Worm (Caenorhabditis elegans) whole organism, L4/young adult: ENCODE results near the gene Y45G12C.10.
"Not testable (repeated sequence)": the region's sequence is repeated elsewhere in the genome, so short reads cannot be mapped to it uniquely, and the experiment has no call there.

Experiments used
- W03F9.2 ChIP-seq: fragments of 150-350 bp; optimal IDR thresholded peaks from 2 replicates; lab custom pipeline; 2014; ENCODE audit warnings: missing biosample characterization, missing genetic modification characterization
- dao-5 ChIP-seq: sonication (generic microtip); optimal IDR thresholded peaks from 2 replicates; lab custom pipeline; 2016; ENCODE audit warnings: missing genotype, missing genetic modification characterization, moderate library complexity, missing compliant biosample characterization
- him-1 ChIP-seq: sonication (generic microtip); optimal IDR thresholded peaks from 2 replicates; lab custom pipeline; 2016; ENCODE audit warnings: missing genotype, missing genetic modification reagents, missing genetic modification characterization, missing compliant biosample characterization

Y45G12C.10 gene

ce11 chrV:2536309-2536708, at the start of gene Y45G12C.10:
TSS of gene Y45G12C.10 (minus strand) at chrV:2536409.
- TF ChIP-seq W03F9.2 (tag; lab: Kevin White, UChicago); dao-5; him-1 (tag; lab: Kevin White, UChicago): not testable (repeated sequence)

DNA sequence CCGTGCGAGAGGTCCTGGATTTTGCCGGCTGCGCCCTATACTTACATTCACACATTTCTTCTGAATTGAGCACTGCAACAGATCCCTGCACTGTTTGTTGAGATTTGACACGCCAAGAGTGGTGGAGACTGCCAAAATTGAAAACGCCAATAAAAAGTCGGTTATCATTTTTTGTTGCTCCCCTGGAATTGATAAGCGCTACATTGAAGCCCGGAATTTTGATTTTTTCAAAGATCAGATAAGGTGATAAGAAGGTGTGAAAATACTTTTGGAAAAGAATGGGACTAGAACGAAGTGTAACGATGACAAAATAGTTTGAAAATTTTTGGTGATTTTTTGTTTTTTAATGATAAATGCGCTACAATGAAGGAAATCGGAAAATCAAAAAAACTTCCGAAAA, 49.5 kb upstream of the Y45G12C.10 start, which contains the start of gene C29G2.6:
Gene C29G2.6 (minus strand): TSS at position 182 of the 400 bp plus-strand sequence.
- TF ChIP-seq dao-5 (no peak), W03F9.2 (tag; lab: Kevin White, UChicago) (no peak), him-1 (tag; lab: Kevin White, UChicago) (no peak)

ce11 chrV:2580598-2580997, 44.4 kb upstream of the Y45G12C.10 start, which contains the start of gene C29G2.3:
TSS of gene C29G2.3 (plus strand) at chrV:2580898.
- TF ChIP-seq W03F9.2 (tag; lab: Kevin White, UChicago): no peak
- TF ChIP-seq dao-5: no peak
- TF ChIP-seq him-1 (tag; lab: Kevin White, UChicago): no peak

DNA sequence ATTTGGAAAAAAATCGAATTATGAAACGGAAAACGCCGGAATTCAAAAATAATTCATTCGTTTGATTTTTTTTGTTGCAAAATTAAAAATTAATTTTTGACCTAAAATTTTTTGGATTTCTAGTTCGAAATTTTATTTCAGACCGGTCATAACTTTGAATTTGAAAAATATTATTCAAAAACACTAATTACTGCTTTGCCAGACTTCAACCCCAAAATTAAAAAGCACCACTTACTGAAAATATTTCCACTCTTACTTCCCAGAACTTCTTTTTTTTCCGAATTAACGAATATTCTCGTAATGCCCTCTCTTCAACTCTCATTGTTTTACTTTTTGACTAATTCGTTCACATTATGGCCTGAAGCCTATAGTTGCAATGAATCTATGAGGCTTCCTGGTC, 41.4 kb upstream of the Y45G12C.10 start, which contains the start of gene srt-4:
Gene srt-4 (plus strand): TSS at position 301 of the 400 bp plus-strand sequence.
- TF ChIP-seq dao-5 (no peak), him-1 (tag; lab: Kevin White, UChicago) (no peak), W03F9.2 (tag; lab: Kevin White, UChicago) (no peak)

DNA sequence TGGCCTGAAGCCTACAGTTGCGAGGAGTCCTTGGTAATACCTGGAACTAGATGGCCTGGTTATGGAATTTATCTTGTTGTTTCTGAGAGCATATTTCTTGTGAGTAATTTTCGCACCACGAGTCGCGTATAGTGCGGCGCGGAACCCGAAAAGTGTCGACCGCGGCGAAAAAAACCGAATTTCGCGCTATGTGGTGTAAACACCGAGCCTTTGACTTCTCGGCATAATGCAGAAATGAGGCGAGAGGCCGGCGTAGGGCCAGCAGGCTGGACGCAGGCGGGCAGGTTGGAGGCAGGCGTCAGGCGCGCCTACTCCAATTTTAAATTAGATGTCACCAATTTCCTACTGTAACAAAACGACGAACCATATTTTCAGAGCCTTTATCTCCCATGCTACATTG, 39.5 kb upstream of the Y45G12C.10 start:
- no peak for TF ChIP-seq dao-5
- TF ChIP-seq W03F9.2 (tag; lab: Kevin White, UChicago): no peak
- TF ChIP-seq him-1 (tag; lab: Kevin White, UChicago): no peak

ce11 chrV:2573881-2574280, 37.7 kb upstream of the Y45G12C.10 start, which contains the start of gene nhr-290:
TSS of gene nhr-290 (plus strand) at chrV:2574181.
- TF ChIP-seq dao-5 (no peak), W03F9.2 (tag; lab: Kevin White, UChicago) (no peak), him-1 (tag; lab: Kevin White, UChicago) (no peak)

ce11 chrV:2573108-2573507, 36.9 kb upstream of the Y45G12C.10 start, which contains the start of gene srj-20:
TSS of gene srj-20 (minus strand) at chrV:2573208.
- no peak for TF ChIP-seq dao-5
- no peak for TF ChIP-seq W03F9.2 (tag; lab: Kevin White, UChicago)

ce11 chrV:2570643-2571042, 34.4 kb upstream of the Y45G12C.10 start, which contains the start of gene srj-19:
TSS of gene srj-19 (minus strand) at chrV:2570743.
- TF ChIP-seq W03F9.2 (tag; lab: Kevin White, UChicago) (no peak), him-1 (tag; lab: Kevin White, UChicago) (no peak), dao-5 (no peak)

DNA sequence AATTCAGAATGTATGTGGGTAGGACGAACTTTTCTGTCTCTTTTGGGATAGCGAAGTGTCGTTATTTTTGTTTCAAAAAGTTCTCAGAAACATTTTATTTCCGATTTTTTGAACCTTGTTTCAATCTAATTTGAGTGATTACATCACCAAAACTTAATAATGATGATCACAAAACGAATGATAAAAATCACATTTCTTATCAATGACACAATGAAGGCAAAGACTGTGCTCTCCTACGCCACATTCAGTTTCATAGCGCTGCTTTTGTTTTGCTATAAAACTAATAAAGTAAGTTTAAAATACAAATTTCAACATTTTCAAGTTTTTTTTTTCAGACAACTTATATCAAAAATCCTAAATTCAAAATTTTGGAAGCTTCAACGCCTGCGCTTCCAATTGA, 29.3 kb upstream of the Y45G12C.10 start, which contains the start of gene Y45G12C.1:
Gene Y45G12C.1 (plus strand): TSS at position 159 of the 400 bp plus-strand sequence.
- no peak for TF ChIP-seq dao-5
- TF ChIP-seq him-1 (tag; lab: Kevin White, UChicago): no peak
- no peak for TF ChIP-seq W03F9.2 (tag; lab: Kevin White, UChicago)

ce11 chrV:2561390-2561789, 25.2 kb upstream of the Y45G12C.10 start, which contains the start of gene gst-10:
TSS of gene gst-10 (plus strand) at chrV:2561690.
- not testable (repeated sequence) for TF ChIP-seq him-1 (tag; lab: Kevin White, UChicago); dao-5; W03F9.2 (tag; lab: Kevin White, UChicago)

- TF ChIP-seq dao-5; him-1 (tag; lab: Kevin White, UChicago); W03F9.2 (tag; lab: Kevin White, UChicago): not testable (repeated sequence)
These were observed 20.7 kb downstream of the Y45G12C.10 start, which contains the start of gene str-76 for ce11 chrV:2515493-2515892. TSS of gene str-76 (minus strand) at chrV:2515593.
